Fruit fly (Drosophila melanogaster) whole organism, prepupa: ENCODE data around the gene Vps2.
A peak's percentile ranks its signal among the peaks of the same experiment; 100 is the strongest.

Source experiments
- Blimp-1 ChIP-seq: fragments of 200-800 bp; sonication (Bioruptor generic); optimal IDR thresholded peaks from 3 replicates; lab custom pipeline; 2017; ENCODE audit warnings: missing biosample characterization, missing genetic modification characterization, mild to moderate bottlenecking, moderate library complexity, missing genetic modification reagents
- CG34406 ChIP-seq: fragments of 200-800 bp; sonication (Bioruptor generic); optimal IDR thresholded peaks from 3 replicates; lab custom pipeline; 2016; ENCODE audit warnings: missing biosample characterization, missing genetic modification characterization
- CG7368 ChIP-seq: fragments of 200-800 bp; sonication (Bioruptor generic); optimal IDR thresholded peaks from 3 replicates; lab custom pipeline; 2016; ENCODE audit warnings: missing biosample characterization, missing genetic modification characterization
- Lpt ChIP-seq: fragments of 200-800 bp; sonication (Bioruptor generic); optimal IDR thresholded peaks from 3 replicates; lab custom pipeline; 2016; ENCODE audit warnings: missing biosample characterization, missing genetic modification characterization
- Sox102F ChIP-seq: fragments of 200-800 bp; sonication (Bioruptor generic); optimal IDR thresholded peaks from 2 replicates; lab custom pipeline; 2016; ENCODE audit warnings: missing biosample characterization, mild to moderate bottlenecking, missing genetic modification characterization
- esn ChIP-seq: fragments of 200-800 bp; sonication (Bioruptor generic); optimal IDR thresholded peaks from 2 replicates; lab custom pipeline; 2016; ENCODE audit warnings: missing biosample characterization, mild to moderate bottlenecking, missing genetic modification characterization, moderate library complexity
- fd59A ChIP-seq: fragments of 200-800 bp; sonication (Bioruptor generic); optimal IDR thresholded peaks from 2 replicates; lab custom pipeline; 2017; ENCODE audit warnings: missing biosample characterization, mild to moderate bottlenecking, missing genetic modification characterization, missing genetic modification reagents
- fkh ChIP-seq: fragments of 200-800 bp; sonication (Bioruptor generic); optimal IDR thresholded peaks from 3 replicates; lab custom pipeline; 2017; ENCODE audit warnings: missing biosample characterization, mild to moderate bottlenecking, missing genetic modification characterization, moderate library complexity

DNA sequence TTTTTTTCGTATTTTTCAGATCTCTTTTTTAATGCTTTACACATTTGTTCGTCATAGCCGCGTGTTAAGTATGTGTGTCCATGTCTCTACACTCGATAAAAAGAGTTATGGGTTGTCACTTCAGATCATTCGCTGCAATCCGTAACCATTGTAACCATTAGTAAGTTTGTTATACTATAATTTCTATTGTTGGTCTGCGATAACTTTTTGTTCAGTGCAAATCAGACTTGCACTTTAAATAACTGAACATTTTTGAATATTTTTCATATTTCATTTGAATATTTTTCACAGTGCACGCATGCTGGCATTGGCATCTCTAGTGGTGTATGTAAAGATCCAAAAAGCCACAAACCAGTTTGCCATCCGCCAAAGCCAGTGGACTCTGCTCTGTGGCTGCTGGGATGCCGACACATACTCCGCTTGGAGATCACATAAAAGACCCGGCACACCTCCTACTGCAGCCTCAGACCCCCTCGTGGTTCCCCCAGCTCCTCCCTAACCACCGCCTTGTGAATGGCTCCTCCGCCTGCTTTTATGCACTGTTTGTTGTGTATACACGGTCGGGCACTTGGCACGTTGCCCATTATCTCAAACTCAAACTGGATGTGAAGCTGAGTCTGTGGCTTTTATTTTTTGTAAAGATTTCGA lies 43.6 kb upstream of the Vps2 start:
- peak; percentile 97 for TF ChIP-seq CG34406 (GFP tag; lab: Kevin White, UChicago)
- peak; percentile 98 for TF ChIP-seq Sox102F (GFP tag; lab: Kevin White, UChicago)
- TF ChIP-seq fd59A (GFP tag; lab: Kevin White, UChicago) = peak; percentile 98
- TF ChIP-seq fkh (GFP tag; lab: Kevin White, UChicago) = no peak
- peak; percentile 95 for TF ChIP-seq CG7368 (GFP tag; lab: Kevin White, UChicago)
- TF ChIP-seq Blimp-1 (GFP tag; lab: Kevin White, UChicago) = peak; percentile 84
- peak; percentile 98 for TF ChIP-seq esn
- TF ChIP-seq Lpt (GFP tag; lab: Kevin White, UChicago) = peak; percentile 95
